Worm (Caenorhabditis elegans) whole organism, midembryonic: ENCODE results near the gene ran-5.
"Not testable (repeated sequence)": the region's sequence is repeated elsewhere in the genome, so short reads cannot be mapped to it uniquely, and the experiment has no call there.

Experiments used
- T22C8.4 ChIP-seq: fragments of 200-800 bp; sonication (Bioruptor generic); IDR thresholded peaks from 2 replicates; pipeline ENCODE4 v1.3.6; 2022; ENCODE audit warnings: missing genetic modification characterization, missing compliant biosample characterization
- cog-1 ChIP-seq: sonication (generic microtip); optimal IDR thresholded peaks from 2 replicates; lab custom pipeline; 2016; ENCODE audit warnings: missing genetic modification characterization, missing compliant biosample characterization
- flt-1 ChIP-seq: fragments of 200-800 bp; sonication (Bioruptor generic); IDR thresholded peaks from 2 replicates; pipeline ENCODE4 v1.3.6; 2022; ENCODE audit warnings: missing genetic modification characterization, missing compliant biosample characterization
- klf-2 ChIP-seq: fragments of 200-800 bp; sonication (Bioruptor generic); conservative IDR thresholded peaks from 2 replicates; pipeline ENCODE4 v1.3.6; 2022; ENCODE audit warnings: missing genetic modification reagents, missing genetic modification characterization, missing compliant biosample characterization
- med-1 ChIP-seq: sonication (generic microtip); optimal IDR thresholded peaks from 2 replicates; lab custom pipeline; 2017; ENCODE audit warnings: missing genetic modification characterization, mild to moderate bottlenecking, missing compliant biosample characterization, antibody characterized with exemption, missing genetic modification reagents; ENCODE audit not compliant: insufficient read depth
- ref-1 ChIP-seq: fragments of 200-800 bp; sonication (Bioruptor generic); conservative IDR thresholded peaks from 2 replicates; pipeline ENCODE4 v1.3.6; 2022; ENCODE audit warnings: missing genetic modification reagents, missing genetic modification characterization, missing compliant biosample characterization
- tab-1 ChIP-seq: fragments of 200-800 bp; sonication (Bioruptor generic); IDR thresholded peaks from 2 replicates; pipeline ENCODE4 v1.3.6; 2022; ENCODE audit warnings: missing genetic modification characterization, missing compliant biosample characterization
- ztf-23 ChIP-seq: fragments of 200-800 bp; sonication (Bioruptor generic); IDR thresholded peaks from 2 replicates; pipeline ENCODE4 v1.3.6; 2022; ENCODE audit warnings: missing genetic modification reagents, missing genetic modification characterization, missing compliant biosample characterization
- ztf-29 ChIP-seq: fragments of 200-800 bp; sonication (Bioruptor generic); IDR thresholded peaks from 2 replicates; pipeline ENCODE4 v1.3.6; 2022; ENCODE audit warnings: missing genetic modification reagents, missing genetic modification characterization, missing compliant biosample characterization

DNA sequence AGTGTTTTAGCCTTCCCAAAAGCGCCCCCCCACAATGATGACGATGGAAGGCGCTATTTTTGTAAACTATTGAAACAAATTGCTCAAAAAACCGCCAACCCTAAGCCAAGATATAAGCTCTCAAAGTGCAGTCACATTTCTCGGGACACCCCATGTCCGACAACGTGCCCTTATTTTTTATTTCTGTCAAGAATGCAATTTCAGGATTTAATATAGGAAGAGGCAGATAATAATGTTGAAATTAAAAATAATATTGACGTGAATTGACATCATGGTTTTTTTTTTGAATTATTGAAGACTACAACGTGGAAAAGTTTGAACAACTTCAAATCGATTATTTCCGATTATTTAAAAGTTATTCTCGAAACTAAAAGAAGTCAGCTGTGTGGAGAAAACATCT lies 33.9 kb upstream of the ran-5 start, which contains the start of gene ZK84.2:
- TF ChIP-seq med-1 (GFP tag; lab: Kevin White, UChicago); tab-1 (GFP tag; lab: Robert Waterston, UW); ztf-23; klf-2 (GFP tag; lab: Robert Waterston, UW); ztf-29; ref-1 (GFP tag; lab: Robert Waterston, UW); cog-1 (tag; lab: Kevin White, UChicago); flt-1 (GFP tag; lab: Robert Waterston, UW); T22C8.4 (GFP tag; lab: Robert Waterston, UW): not testable (repeated sequence)
